Worm (Caenorhabditis elegans): ENCODE measurements around the gene T11F9.10.

ce11 chrV:11520215-11520614, 33.4 kb downstream of the T11F9.10 start, which contains the start of the genes C55A6.11 and C55A6.7:
- TF ChIP-seq lin-54 (GFP tag; optimal IDR thresholded peaks at IDR 0.05) (no peak), unc-62 (GFP tag; optimal IDR thresholded peaks at IDR 0.05) (no peak), dpl-1 (GFP tag; optimal IDR thresholded peaks at IDR 0.05) (no peak), F49E8.2 (tag; optimal IDR thresholded peaks at IDR 0.05; ENCODE audit: insufficient read depth) (no peak), unc-130 (GFP tag; optimal IDR thresholded peaks at IDR 0.05) (no peak)

Data from whole organism, young adult.